Worm (Caenorhabditis elegans): ENCODE results near the gene Y69E1A.5.

ce11 chrIV:10970333-10970732 lies 12.9 kb upstream of the Y69E1A.5 start:
- no peak for TF ChIP-seq nhr-77 (tag; optimal IDR thresholded peaks at IDR 0.05)
- TF ChIP-seq nhr-25 (tag; optimal IDR thresholded peaks at IDR 0.05), result no peak
- no peak for TF ChIP-seq sem-4 (tag; optimal IDR thresholded peaks at IDR 0.05)
- TF ChIP-seq unc-62 (GFP tag; optimal IDR thresholded peaks at IDR 0.05), result no peak
- no peak for TF ChIP-seq blmp-1 (tag; optimal IDR thresholded peaks at IDR 0.05; ENCODE audit: insufficient read depth)
- TF ChIP-seq mdl-1 (tag; optimal IDR thresholded peaks at IDR 0.05), result no peak
- TF ChIP-seq nhr-237 (tag; optimal IDR thresholded peaks at IDR 0.05), result no peak
- TF ChIP-seq R02D3.7 (tag; optimal IDR thresholded peaks at IDR 0.05), result no peak
- TF ChIP-seq aly-2 (tag; optimal IDR thresholded peaks at IDR 0.05), result no peak
- no peak for TF ChIP-seq zag-1 (tag; optimal IDR thresholded peaks at IDR 0.05)
- no peak for TF ChIP-seq nhr-10 (tag; optimal IDR thresholded peaks at IDR 0.05)
- TF ChIP-seq nhr-12 (tag; optimal IDR thresholded peaks at IDR 0.05), result no peak
- no peak for TF ChIP-seq snpc-4 (tag; optimal IDR thresholded peaks at IDR 0.05)
- no peak for TF ChIP-seq ztf-4 (tag; optimal IDR thresholded peaks at IDR 0.05)

Data from whole organism, L2 larva.